Worm (Caenorhabditis elegans): ENCODE data around the gene clec-234.

clec-234 gene

ce11 chrV:16447735-16448134, 14.4 kb upstream of the clec-234 start, which contains the start of gene T08G3.13:
Gene T08G3.13, plus strand, starts transcription at chrV:16448035.
- TF ChIP-seq mml-1 (tag; optimal IDR thresholded peaks at IDR 0.05) (no peak), nfya-1 (tag; optimal IDR thresholded peaks at IDR 0.05; ENCODE audit: insufficient read depth) (no peak), ama-1 (optimal IDR thresholded peaks at IDR 0.05) (no peak), nhr-67 (tag; optimal IDR thresholded peaks at IDR 0.05) (no peak), sea-2 (GFP tag; optimal IDR thresholded peaks at IDR 0.05) (no peak), R02D3.7 (tag; optimal IDR thresholded peaks at IDR 0.05) (no peak), aly-2 (tag; optimal IDR thresholded peaks at IDR 0.05) (no peak), fkh-10 (GFP tag; optimal IDR thresholded peaks at IDR 0.05) (no peak), nhr-11 (tag; optimal IDR thresholded peaks at IDR 0.05) (no peak), nhr-43 (tag; optimal IDR thresholded peaks at IDR 0.05; ENCODE audit: poor library complexity, severe bottlenecking) (no peak), nhr-76 (tag; optimal IDR thresholded peaks at IDR 0.05) (no peak), nhr-28 (tag; optimal IDR thresholded peaks at IDR 0.05) (no peak), daf-12 (tag; optimal IDR thresholded peaks at IDR 0.05) (no peak)

- no peak for TF ChIP-seq nhr-76 (tag; optimal IDR thresholded peaks at IDR 0.05)
- TF ChIP-seq ceh-82 (tag; optimal IDR thresholded peaks at IDR 0.05) = no peak
- TF ChIP-seq nhr-23 (tag; optimal IDR thresholded peaks at IDR 0.05) = no peak
- TF ChIP-seq unc-62 (GFP tag; optimal IDR thresholded peaks at IDR 0.05) = no peak
- no peak for TF ChIP-seq snpc-4 (tag; optimal IDR thresholded peaks at IDR 0.05)
These were observed 12.8 kb upstream of the clec-234 start for ce11 chrV:16446191-16446590.

ce11 chrV:16445676-16446075, 12.3 kb upstream of the clec-234 start, which contains the start of gene T08G3.6:
Gene T08G3.6, plus strand, starts transcription at chrV:16445976.
- no peak for TF ChIP-seq nhr-43 (tag; optimal IDR thresholded peaks at IDR 0.05; ENCODE audit: poor library complexity, severe bottlenecking)
- no peak for TF ChIP-seq skn-1 (tag; optimal IDR thresholded peaks at IDR 0.05)
- TF ChIP-seq lin-39 (tag; optimal IDR thresholded peaks at IDR 0.05) = no peak
- TF ChIP-seq ztf-11 (tag; optimal IDR thresholded peaks at IDR 0.05) = no peak
- no peak for TF ChIP-seq fkh-2 (tag; optimal IDR thresholded peaks at IDR 0.05)
- TF ChIP-seq aly-2 (tag; optimal IDR thresholded peaks at IDR 0.05) = no peak
- TF ChIP-seq elt-2 (tag; optimal IDR thresholded peaks at IDR 0.05) = no peak
- no peak for TF ChIP-seq nhr-237 (tag; optimal IDR thresholded peaks at IDR 0.05)
- TF ChIP-seq jun-1 (tag; optimal IDR thresholded peaks at IDR 0.05) = no peak

- TF ChIP-seq fos-1 (tag; optimal IDR thresholded peaks at IDR 0.05) (no peak), ama-1 (optimal IDR thresholded peaks at IDR 0.05) (no peak), pha-4 (tag; optimal IDR thresholded peaks at IDR 0.05) (no peak), lin-15B (tag; optimal IDR thresholded peaks at IDR 0.05) (no peak), ZK546.5 (tag; optimal IDR thresholded peaks at IDR 0.05) (no peak), tbx-2 (tag; optimal IDR thresholded peaks at IDR 0.05) (no peak), daf-12 (tag; optimal IDR thresholded peaks at IDR 0.05) (no peak)
These were observed 10.3 kb upstream of the clec-234 start, which contains the start of gene srh-141 for ce11 chrV:16443626-16444025. Gene srh-141, plus strand, starts transcription at chrV:16443926.

- no peak for TF ChIP-seq fkh-2 (tag; optimal IDR thresholded peaks at IDR 0.05)
- no peak for TF ChIP-seq ZK546.5 (tag; optimal IDR thresholded peaks at IDR 0.05)
- no peak for TF ChIP-seq nhr-77 (tag; optimal IDR thresholded peaks at IDR 0.05)
- no peak for TF ChIP-seq hmg-11 (tag; optimal IDR thresholded peaks at IDR 0.05)
- TF ChIP-seq nhr-23 (tag; optimal IDR thresholded peaks at IDR 0.05) = no peak
- no peak for TF ChIP-seq nhr-67 (tag; optimal IDR thresholded peaks at IDR 0.05)
- no peak for TF ChIP-seq fkh-10 (GFP tag; optimal IDR thresholded peaks at IDR 0.05)
- TF ChIP-seq ceh-16 (tag; optimal IDR thresholded peaks at IDR 0.05) = no peak
- TF ChIP-seq pha-4 (tag; optimal IDR thresholded peaks at IDR 0.05) = no peak
- no peak for TF ChIP-seq elt-3 (tag; optimal IDR thresholded peaks at IDR 0.05)
- no peak for TF ChIP-seq aly-2 (tag; optimal IDR thresholded peaks at IDR 0.05)
- no peak for TF ChIP-seq egl-27 (tag; optimal IDR thresholded peaks at IDR 0.05)
- no peak for TF ChIP-seq jun-1 (tag; optimal IDR thresholded peaks at IDR 0.05)
These were observed 4.2 kb upstream of the clec-234 start, which contains the start of gene F26D2.15 for ce11 chrV:16437546-16437945. Gene F26D2.15, plus strand, starts transcription at chrV:16437846.
